Fruit fly (Drosophila melanogaster): ENCODE data around the gene CG33127.

CG33127 gene

DNA sequence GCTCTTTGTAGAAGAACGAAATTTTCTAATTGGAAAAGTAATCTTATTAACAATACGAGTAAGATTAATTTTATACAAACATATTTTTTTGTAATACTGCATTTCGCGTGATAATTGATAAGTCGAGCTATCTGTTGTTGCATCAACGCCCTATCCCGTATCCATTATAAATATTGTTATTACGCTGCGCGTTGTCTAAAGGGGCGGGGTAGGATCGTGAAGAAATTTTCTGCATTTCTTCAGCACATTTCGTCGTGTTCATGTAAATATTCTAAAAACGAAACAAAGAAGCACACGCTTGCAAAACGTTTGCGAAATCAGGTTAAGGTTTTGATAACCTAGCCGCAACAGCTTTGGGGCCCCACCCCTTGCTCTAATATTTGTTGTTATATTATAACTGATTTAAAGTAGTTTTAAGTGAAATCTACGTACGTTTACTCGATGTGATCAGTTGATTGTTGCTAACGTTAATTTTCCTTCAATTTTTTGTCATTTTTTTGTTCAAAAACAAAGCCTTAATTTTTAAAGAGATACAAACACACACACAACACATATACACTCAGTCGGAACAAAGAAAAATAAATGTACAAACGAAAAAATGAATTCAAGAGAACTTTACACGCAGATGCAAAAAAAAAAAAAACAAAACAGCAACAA lies 18.5 kb upstream of the CG33127 start:
- TF ChIP-seq vri (GFP tag; optimal IDR thresholded peaks at IDR 0.05): peak; percentile 51
- peak; percentile 48 for TF ChIP-seq Eip93F (GFP tag; optimal IDR thresholded peaks at IDR 0.05)
- TF ChIP-seq CG6854 (GFP tag; optimal IDR thresholded peaks at IDR 0.05): no peak
- no peak for TF ChIP-seq CG10669 (GFP tag; optimal IDR thresholded peaks at IDR 0.05)
- TF ChIP-seq Eip78C (GFP tag): peak; percentile 25
- no peak for TF ChIP-seq CG8632 (GFP tag; optimal IDR thresholded peaks at IDR 0.05)
- TF ChIP-seq svp (GFP tag): peak; percentile 55
- TF ChIP-seq Eip75B (GFP tag; optimal IDR thresholded peaks at IDR 0.05): no peak
- no peak for TF ChIP-seq pdm3 (GFP tag; optimal IDR thresholded peaks at IDR 0.05)

DNA sequence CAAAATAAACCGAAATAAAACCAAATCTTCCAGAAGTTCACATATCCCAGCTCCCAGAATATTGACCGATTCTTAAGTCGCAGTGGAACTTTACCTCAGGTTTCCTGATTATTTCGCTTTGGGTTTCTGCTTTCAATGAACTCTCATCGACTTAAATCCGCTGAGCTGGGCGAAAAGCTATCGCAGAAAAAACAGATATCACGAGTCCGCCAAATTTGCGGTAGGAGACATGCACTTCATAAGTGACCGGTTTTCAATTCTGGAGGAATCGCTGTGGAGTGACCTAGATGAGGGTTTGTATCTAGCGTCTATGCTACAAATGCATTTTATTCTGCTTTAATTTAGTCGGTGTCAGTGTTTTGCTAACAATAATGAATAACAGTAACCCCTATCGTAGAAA lies 16.7 kb upstream of the CG33127 start:
- no peak for TF ChIP-seq fd59A (GFP tag; optimal IDR thresholded peaks at IDR 0.05)
- TF ChIP-seq esn (GFP tag; optimal IDR thresholded peaks at IDR 0.05): no peak
- no peak for TF ChIP-seq CG6808 (GFP tag; optimal IDR thresholded peaks at IDR 0.05)
- TF ChIP-seq Hr38 (GFP tag; optimal IDR thresholded peaks at IDR 0.05): no peak
- no peak for TF ChIP-seq vri (GFP tag; optimal IDR thresholded peaks at IDR 0.05)
- TF ChIP-seq CG34406 (GFP tag; optimal IDR thresholded peaks at IDR 0.05): no peak
- no peak for TF ChIP-seq CG15336 (GFP tag; IDR thresholded peaks at IDR 0.05)
- TF ChIP-seq CG11294 (GFP tag; IDR thresholded peaks at IDR 0.05): no peak
- TF ChIP-seq CG9139 (GFP tag; optimal IDR thresholded peaks at IDR 0.05): no peak
- no peak for TF ChIP-seq CG7368 (GFP tag; optimal IDR thresholded peaks at IDR 0.05)

DNA sequence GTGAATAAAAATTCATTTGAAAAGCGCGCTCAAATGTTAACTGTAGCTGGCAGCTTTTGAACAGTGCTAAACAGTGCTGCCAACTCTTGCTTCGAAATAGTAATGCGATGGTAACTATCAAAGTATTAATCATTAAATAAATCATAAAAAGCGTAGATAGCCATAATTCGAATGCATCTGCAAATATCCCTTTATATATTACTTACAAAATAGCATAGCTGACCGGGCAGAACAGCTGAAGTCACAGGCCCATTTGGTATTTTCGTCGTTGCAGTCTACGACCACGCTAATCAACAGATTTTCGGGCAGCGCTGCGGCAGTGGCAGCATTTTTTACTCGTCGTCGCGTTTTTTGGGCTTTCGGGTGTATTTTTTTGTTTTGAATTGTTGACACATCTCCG lies 16.3 kb upstream of the CG33127 start, which contains the start of gene Plc21C:
Plc21C (plus strand) TSS at position 290 of the 400 bp plus-strand sequence.
- no peak for TF ChIP-seq CG15336 (GFP tag; IDR thresholded peaks at IDR 0.05)
- peak; percentile 40 for TF ChIP-seq Hr4 (GFP tag; optimal IDR thresholded peaks at IDR 0.05)
- no peak for TF ChIP-seq Lpt (GFP tag; optimal IDR thresholded peaks at IDR 0.05)
- peak; percentile 51 for TF ChIP-seq esn (GFP tag; optimal IDR thresholded peaks at IDR 0.05)
- no peak for TF ChIP-seq fd59A (GFP tag; optimal IDR thresholded peaks at IDR 0.05)
- peak; percentile 34 for TF ChIP-seq CG10631 (GFP tag; optimal IDR thresholded peaks at IDR 0.05)
- TF ChIP-seq CG6792 (GFP tag; optimal IDR thresholded peaks at IDR 0.05): no peak
- TF ChIP-seq Sox102F (GFP tag; optimal IDR thresholded peaks at IDR 0.05): peak; percentile 33
- peak; percentile 2 for TF ChIP-seq Sox15 (GFP tag; optimal IDR thresholded peaks at IDR 0.05)
- TF ChIP-seq svp (GFP tag): peak; percentile 76
- peak; percentile 34 for TF ChIP-seq CG16779 (tag; optimal IDR thresholded peaks at IDR 0.05)
- TF ChIP-seq cyc (GFP tag; optimal IDR thresholded peaks at IDR 0.05): peak; percentile 41
- no peak for TF ChIP-seq CG6854 (GFP tag; optimal IDR thresholded peaks at IDR 0.05)
- TF ChIP-seq eg (GFP tag; IDR thresholded peaks at IDR 0.05): no peak
- no peak for TF ChIP-seq CG10669 (GFP tag; optimal IDR thresholded peaks at IDR 0.05)
- TF ChIP-seq fkh (GFP tag; optimal IDR thresholded peaks at IDR 0.05): no peak
- no peak for TF ChIP-seq pdm3 (GFP tag; optimal IDR thresholded peaks at IDR 0.05)
- TF ChIP-seq Gug (GFP tag; IDR thresholded peaks at IDR 0.05): no peak
- peak; percentile 67 for TF ChIP-seq Sox14 (GFP tag; optimal IDR thresholded peaks at IDR 0.05)
- no peak for TF ChIP-seq spab (GFP tag; optimal IDR thresholded peaks at IDR 0.05)
- no peak for TF ChIP-seq CG8119 (GFP tag; IDR thresholded peaks at IDR 0.05)
- TF ChIP-seq achi (GFP tag; optimal IDR thresholded peaks at IDR 0.05): no peak
- no peak for TF ChIP-seq Blimp-1 (GFP tag; optimal IDR thresholded peaks at IDR 0.05)
- peak; percentile 29 for TF ChIP-seq OdsH (GFP tag; optimal IDR thresholded peaks at IDR 0.05)
- peak; percentile 2 for TF ChIP-seq CG11902 (GFP tag; optimal IDR thresholded peaks at IDR 0.05)
- TF ChIP-seq Hr38 (GFP tag; optimal IDR thresholded peaks at IDR 0.05): no peak
- TF ChIP-seq CG8319 (GFP tag; optimal IDR thresholded peaks at IDR 0.05): no peak
- no peak for TF ChIP-seq vri (GFP tag; optimal IDR thresholded peaks at IDR 0.05)
- no peak for TF ChIP-seq ss (GFP tag; optimal IDR thresholded peaks at IDR 0.05)
- no peak for TF ChIP-seq net (GFP tag; optimal IDR thresholded peaks at IDR 0.05)
- TF ChIP-seq fd85E (GFP tag; optimal IDR thresholded peaks at IDR 0.05): no peak
- TF ChIP-seq CG11294 (GFP tag; IDR thresholded peaks at IDR 0.05): no peak
- no peak for TF ChIP-seq dac (GFP tag; optimal IDR thresholded peaks at IDR 0.05)
- TF ChIP-seq CG6808 (GFP tag; optimal IDR thresholded peaks at IDR 0.05): peak; percentile 91
- TF ChIP-seq CG31627 (GFP tag; optimal IDR thresholded peaks at IDR 0.05): peak; percentile 61
- TF ChIP-seq CG11762 (GFP tag; optimal IDR thresholded peaks at IDR 0.05; ENCODE audit: insufficient read depth): no peak
- TF ChIP-seq Eip93F (GFP tag; optimal IDR thresholded peaks at IDR 0.05): peak; percentile 45
- peak; percentile 43 for TF ChIP-seq lz (GFP tag; optimal IDR thresholded peaks at IDR 0.05)
- no peak for TF ChIP-seq CG34406 (GFP tag; optimal IDR thresholded peaks at IDR 0.05)
- no peak for TF ChIP-seq CG32006 (GFP tag; optimal IDR thresholded peaks at IDR 0.05)
- TF ChIP-seq Hr39 (GFP tag; optimal IDR thresholded peaks at IDR 0.05): peak; percentile 55
- peak; percentile 57 for TF ChIP-seq Eip75B (GFP tag; optimal IDR thresholded peaks at IDR 0.05)

Data from whole organism, prepupa.